Worm (Caenorhabditis elegans): ENCODE measurements around the gene Y22D7AR.3.
A peak's percentile ranks its signal among the peaks of the same experiment; 100 is the strongest.

The Y22D7AR.3 gene

ce11 chrIII:1626524-1626923 lies 39.1 kb downstream of the Y22D7AR.3 start, which contains the start of gene Y22D7AL.4:
Gene Y22D7AL.4 (plus strand): TSS chrIII:1626632.
- TF ChIP-seq ztf-29 (GFP tag; IDR thresholded peaks at IDR 0.05), result no peak
- TF ChIP-seq ref-1 (GFP tag; conservative IDR thresholded peaks at IDR 0.05), result no peak

ce11 chrIII:1625660-1626275 lies 39.9 kb downstream of the Y22D7AR.3 start:
- TF ChIP-seq T22C8.4 (GFP tag; IDR thresholded peaks at IDR 0.05) (no peak), cog-1 (tag; optimal IDR thresholded peaks at IDR 0.05) (no peak), ref-1 (GFP tag; conservative IDR thresholded peaks at IDR 0.05) (no peak), tab-1 (GFP tag; IDR thresholded peaks at IDR 0.05) (no peak), klf-2 (GFP tag; conservative IDR thresholded peaks at IDR 0.05) (no peak), ztf-29 (GFP tag; IDR thresholded peaks at IDR 0.05) (no peak), med-1 (GFP tag; optimal IDR thresholded peaks at IDR 0.05; ENCODE audit: insufficient read depth) (no peak), ztf-23 (GFP tag; IDR thresholded peaks at IDR 0.05) (no peak), flt-1 (GFP tag; IDR thresholded peaks at IDR 0.05) (no peak)

- TF ChIP-seq ztf-23 (GFP tag; IDR thresholded peaks at IDR 0.05), result no peak
- no peak for TF ChIP-seq ztf-29 (GFP tag; IDR thresholded peaks at IDR 0.05)
- TF ChIP-seq tab-1 (GFP tag; IDR thresholded peaks at IDR 0.05), result no peak
Observed at ce11 chrIII:1622329-1622728, 43.3 kb downstream of the Y22D7AR.3 start.

- TF ChIP-seq ztf-29 (GFP tag; IDR thresholded peaks at IDR 0.05) (no peak), flt-1 (GFP tag; IDR thresholded peaks at IDR 0.05) (no peak), ztf-23 (GFP tag; IDR thresholded peaks at IDR 0.05) (no peak), cog-1 (tag; optimal IDR thresholded peaks at IDR 0.05) (no peak), ref-1 (GFP tag; conservative IDR thresholded peaks at IDR 0.05) (no peak), T22C8.4 (GFP tag; IDR thresholded peaks at IDR 0.05) (no peak), tab-1 (GFP tag; IDR thresholded peaks at IDR 0.05) (no peak), med-1 (GFP tag; optimal IDR thresholded peaks at IDR 0.05; ENCODE audit: insufficient read depth) (no peak), klf-2 (GFP tag; conservative IDR thresholded peaks at IDR 0.05) (no peak)
Observed at ce11 chrIII:1621330-1621729, 44.3 kb downstream of the Y22D7AR.3 start.

ce11 chrIII:1619890-1620289 lies 45.8 kb downstream of the Y22D7AR.3 start:
- TF ChIP-seq ztf-29 (GFP tag; IDR thresholded peaks at IDR 0.05), result no peak
- no peak for TF ChIP-seq tab-1 (GFP tag; IDR thresholded peaks at IDR 0.05)
- TF ChIP-seq med-1 (GFP tag; optimal IDR thresholded peaks at IDR 0.05; ENCODE audit: insufficient read depth), result no peak
- TF ChIP-seq ref-1 (GFP tag; conservative IDR thresholded peaks at IDR 0.05), result no peak
- TF ChIP-seq ztf-23 (GFP tag; IDR thresholded peaks at IDR 0.05), result no peak
- TF ChIP-seq flt-1 (GFP tag; IDR thresholded peaks at IDR 0.05), result no peak
- TF ChIP-seq klf-2 (GFP tag; conservative IDR thresholded peaks at IDR 0.05), result no peak

ce11 chrIII:1619442-1619841 lies 46.2 kb downstream of the Y22D7AR.3 start, which contains the start of gene hsp-60:
Gene hsp-60 (plus strand): TSS chrIII:1619742.
- TF ChIP-seq flt-1 (GFP tag; IDR thresholded peaks at IDR 0.05), result no peak
- no peak for TF ChIP-seq klf-2 (GFP tag; conservative IDR thresholded peaks at IDR 0.05)
- no peak for TF ChIP-seq cog-1 (tag; optimal IDR thresholded peaks at IDR 0.05)
- TF ChIP-seq T22C8.4 (GFP tag; IDR thresholded peaks at IDR 0.05), result no peak
- TF ChIP-seq med-1 (GFP tag; optimal IDR thresholded peaks at IDR 0.05; ENCODE audit: insufficient read depth), result no peak
- TF ChIP-seq ref-1 (GFP tag; conservative IDR thresholded peaks at IDR 0.05), result no peak
- TF ChIP-seq ztf-29 (GFP tag; IDR thresholded peaks at IDR 0.05), result no peak
- no peak for TF ChIP-seq tab-1 (GFP tag; IDR thresholded peaks at IDR 0.05)
- no peak for TF ChIP-seq ztf-23 (GFP tag; IDR thresholded peaks at IDR 0.05)

ce11 chrIII:1618915-1619314 lies 46.7 kb downstream of the Y22D7AR.3 start, which contains the start of gene Y22D7AL.10:
Gene Y22D7AL.10 (minus strand): TSS chrIII:1618929.
- TF ChIP-seq flt-1 (GFP tag; IDR thresholded peaks at IDR 0.05) (peak; percentile 93), ztf-29 (GFP tag; IDR thresholded peaks at IDR 0.05) (peak; percentile 72), T22C8.4 (GFP tag; IDR thresholded peaks at IDR 0.05) (peak; percentile 61), tab-1 (GFP tag; IDR thresholded peaks at IDR 0.05) (peak; percentile 90), cog-1 (tag; optimal IDR thresholded peaks at IDR 0.05) (peak; percentile 90), ref-1 (GFP tag; conservative IDR thresholded peaks at IDR 0.05) (no peak), ztf-23 (GFP tag; IDR thresholded peaks at IDR 0.05) (peak; percentile 89), med-1 (GFP tag; optimal IDR thresholded peaks at IDR 0.05; ENCODE audit: insufficient read depth) (peak; percentile 90), klf-2 (GFP tag; conservative IDR thresholded peaks at IDR 0.05) (peak; percentile 83)

ce11 chrIII:1618312-1618711 lies 47.3 kb downstream of the Y22D7AR.3 start:
- TF ChIP-seq ztf-23 (GFP tag; IDR thresholded peaks at IDR 0.05) (no peak), tab-1 (GFP tag; IDR thresholded peaks at IDR 0.05) (no peak), flt-1 (GFP tag; IDR thresholded peaks at IDR 0.05) (no peak), med-1 (GFP tag; optimal IDR thresholded peaks at IDR 0.05; ENCODE audit: insufficient read depth) (no peak), klf-2 (GFP tag; conservative IDR thresholded peaks at IDR 0.05) (no peak), T22C8.4 (GFP tag; IDR thresholded peaks at IDR 0.05) (peak; percentile 52; the same call in 1 of the 2 replicates), ztf-29 (GFP tag; IDR thresholded peaks at IDR 0.05) (no peak)

- TF ChIP-seq ztf-23 (GFP tag; IDR thresholded peaks at IDR 0.05), result no peak
- TF ChIP-seq ztf-29 (GFP tag; IDR thresholded peaks at IDR 0.05), result no peak
- no peak for TF ChIP-seq T22C8.4 (GFP tag; IDR thresholded peaks at IDR 0.05)
- TF ChIP-seq klf-2 (GFP tag; conservative IDR thresholded peaks at IDR 0.05), result no peak
- TF ChIP-seq cog-1 (tag; optimal IDR thresholded peaks at IDR 0.05), result no peak
- TF ChIP-seq tab-1 (GFP tag; IDR thresholded peaks at IDR 0.05), result no peak
- TF ChIP-seq ref-1 (GFP tag; conservative IDR thresholded peaks at IDR 0.05), result no peak
- TF ChIP-seq flt-1 (GFP tag; IDR thresholded peaks at IDR 0.05), result no peak
- TF ChIP-seq med-1 (GFP tag; optimal IDR thresholded peaks at IDR 0.05; ENCODE audit: insufficient read depth), result no peak
Observed at ce11 chrIII:1616245-1617026, 49.2 kb downstream of the Y22D7AR.3 start.
